Fruit fly (Drosophila melanogaster): ENCODE measurements around the gene RluA-2.

RluA-2 gene

DNA sequence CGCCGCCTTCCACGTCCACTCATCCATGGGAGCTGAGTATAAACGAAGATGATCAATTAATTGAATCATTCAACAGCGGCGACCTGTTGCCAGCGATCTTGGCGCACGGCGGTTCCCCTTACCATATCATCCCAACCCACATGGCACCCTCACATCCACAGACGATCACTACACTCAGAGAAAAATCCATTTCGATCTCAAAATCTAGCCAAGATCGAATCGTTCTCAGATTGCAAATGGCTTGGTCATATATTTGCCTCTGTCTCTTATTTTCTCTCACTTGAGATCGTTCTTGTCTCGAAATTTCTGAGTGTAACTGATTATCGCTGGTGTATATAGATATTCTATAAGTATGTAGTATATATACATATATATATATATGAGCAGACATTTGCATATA, 8.5 kb upstream of the RluA-2 start (continued):
- TF ChIP-seq CG10959 (GFP tag; IDR thresholded peaks at IDR 0.05) (no peak), slp2 (GFP tag; optimal IDR thresholded peaks at IDR 0.05) (no peak), vfl (GFP tag; optimal IDR thresholded peaks at IDR 0.05) (no peak), Chrac-16 (GFP tag; optimal IDR thresholded peaks at IDR 0.05) (peak; percentile 25), CG12236 (GFP tag; optimal IDR thresholded peaks at IDR 0.05) (no peak), pros (GFP tag; optimal IDR thresholded peaks at IDR 0.05) (no peak), CG13894 (tag; optimal IDR thresholded peaks at IDR 0.05) (no peak), CG18011 (GFP tag; optimal IDR thresholded peaks at IDR 0.05) (no peak), CG10462 (GFP tag; optimal IDR thresholded peaks at IDR 0.05) (no peak), tap (tag; optimal IDR thresholded peaks at IDR 0.05) (peak; percentile 71), CG11093 (GFP tag; IDR thresholded peaks at IDR 0.05) (no peak), CG11504 (tag; optimal IDR thresholded peaks at IDR 0.05) (peak; percentile 75), MESR4 (GFP tag; optimal IDR thresholded peaks at IDR 0.05) (no peak), zfh1 (GFP tag; IDR thresholded peaks at IDR 0.05) (peak; percentile 76), psq (GFP tag; optimal IDR thresholded peaks at IDR 0.05) (no peak), CG17328 (GFP tag; IDR thresholded peaks at IDR 0.05) (no peak), CG1529 (GFP tag; optimal IDR thresholded peaks at IDR 0.05) (no peak), CG13775 (GFP tag; optimal IDR thresholded peaks at IDR 0.05) (peak; percentile 30), CG10431 (GFP tag; optimal IDR thresholded peaks at IDR 0.05) (no peak), CG14860 (GFP tag; IDR thresholded peaks at IDR 0.05; ENCODE audit: partially characterized antibody) (no peak), Atf-2 (GFP tag; optimal IDR thresholded peaks at IDR 0.05) (no peak), ac (GFP tag; optimal IDR thresholded peaks at IDR 0.05) (no peak), CG10274 (GFP tag; optimal IDR thresholded peaks at IDR 0.05) (no peak), p53 (GFP tag; optimal IDR thresholded peaks at IDR 0.05) (no peak), rib (GFP tag; IDR thresholded peaks at IDR 0.05) (no peak), CG8281 (tag; optimal IDR thresholded peaks at IDR 0.05) (peak; percentile 3), cwo (GFP tag; optimal IDR thresholded peaks at IDR 0.05) (no peak), CG14050 (GFP tag; IDR thresholded peaks at IDR 0.05) (peak; percentile 45; the same call in 1 of the 3 replicates), Dref (GFP tag; IDR thresholded peaks at IDR 0.05) (no peak), CG3726 (GFP tag; IDR thresholded peaks at IDR 0.05) (no peak), dmrt99B (tag; optimal IDR thresholded peaks at IDR 0.05) (peak; percentile 70), Ssrp (tag; optimal IDR thresholded peaks at IDR 0.05) (peak; percentile 17), CG8290 (GFP tag; optimal IDR thresholded peaks at IDR 0.05) (no peak), CG8290 (tag; optimal IDR thresholded peaks at IDR 0.05) (peak in 1 of 2 experiments; percentile 84), ara (GFP tag; IDR thresholded peaks at IDR 0.05) (peak; percentile 66; the same call in 1 of the 2 replicates), CG13123 (GFP tag; optimal IDR thresholded peaks at IDR 0.05) (no peak), tup (GFP tag; optimal IDR thresholded peaks at IDR 0.05) (no peak), az2 (GFP tag; optimal IDR thresholded peaks at IDR 0.05) (peak; percentile 55), knrl (GFP tag; IDR thresholded peaks at IDR 0.05; ENCODE audit: partially characterized antibody) (no peak), CG2889 (GFP tag; IDR thresholded peaks at IDR 0.05) (0 out of 3 replicates have a peak, but pooled peaks have one; percentile 45), CG8388 (GFP tag; optimal IDR thresholded peaks at IDR 0.05) (peak; percentile 25), Nf-YB (GFP tag; optimal IDR thresholded peaks at IDR 0.05) (no peak), salm (tag; optimal IDR thresholded peaks at IDR 0.05) (peak; percentile 11), zen2 (GFP tag; IDR thresholded peaks at IDR 0.05; ENCODE audit: partially characterized antibody) (no peak), da (GFP tag; optimal IDR thresholded peaks at IDR 0.05) (no peak), tx (GFP tag; optimal IDR thresholded peaks at IDR 0.05) (no peak), HHEX (GFP tag; optimal IDR thresholded peaks at IDR 0.05) (peak; percentile 61), CG9727 (GFP tag; optimal IDR thresholded peaks at IDR 0.05) (peak; percentile 26), CG7786 (GFP tag; optimal IDR thresholded peaks at IDR 0.05) (peak; percentile 42), CG2120 (GFP tag; optimal IDR thresholded peaks at IDR 0.05) (peak; percentile 43), CG12769 (tag; optimal IDR thresholded peaks at IDR 0.05) (peak; percentile 71)
